Worm (Caenorhabditis elegans) whole organism, young adult: ENCODE results near the gene grd-13.

Source experiments
- B0019.2 ChIP-seq: fragments of 200-800 bp; sonication (Bioruptor generic); conservative IDR thresholded peaks from 2 replicates; pipeline ENCODE4 v1.3.6; 2022; ENCODE audit warnings: missing genetic modification reagents, missing genetic modification characterization, missing compliant biosample characterization
- B0261.1 ChIP-seq: sonication (generic microtip); optimal IDR thresholded peaks from 2 replicates; lab custom pipeline; 2016; ENCODE audit warnings: mild to moderate bottlenecking, missing genetic modification characterization, moderate library complexity, missing compliant biosample characterization
- B0336.3 ChIP-seq: fragments of 200-800 bp; sonication (Bioruptor generic); IDR thresholded peaks from 2 replicates; pipeline ENCODE4 v1.3.6; 2022; ENCODE audit warnings: missing genetic modification characterization, missing compliant biosample characterization
- C06A6.2 ChIP-seq: fragments of 200-800 bp; sonication (Bioruptor generic); conservative IDR thresholded peaks from 2 replicates; pipeline ENCODE4 v1.3.6; 2022; ENCODE audit warnings: missing genetic modification characterization, missing compliant biosample characterization
- F22D6.2 ChIP-seq: sonication (generic microtip); optimal IDR thresholded peaks from 2 replicates; lab custom pipeline; 2016; ENCODE audit warnings: mild to moderate bottlenecking, missing genetic modification characterization, missing compliant biosample characterization
- F52B5.7 ChIP-seq: sonication (generic microtip); optimal IDR thresholded peaks from 2 replicates; lab custom pipeline; 2016; ENCODE audit warnings: mild to moderate bottlenecking, missing genetic modification characterization, missing compliant biosample characterization
- F55B11.4 ChIP-seq: sonication (generic microtip); optimal IDR thresholded peaks from 2 replicates; lab custom pipeline; 2016; ENCODE audit warnings: missing compliant biosample characterization, missing genetic modification characterization, borderline replicate concordance; ENCODE audit not compliant: insufficient read depth
- F57A8.1 ChIP-seq: fragments of 200-800 bp; sonication (Bioruptor generic); optimal IDR thresholded peaks from 2 replicates; lab custom pipeline; 2018; ENCODE audit warnings: mild to moderate bottlenecking, missing genetic modification characterization, moderate library complexity, missing compliant biosample characterization
- K12H6.12 ChIP-seq: fragments of 200-800 bp; sonication (Bioruptor generic); optimal IDR thresholded peaks from 2 replicates; lab custom pipeline; 2018; ENCODE audit warnings: mild to moderate bottlenecking, missing genetic modification characterization, missing compliant biosample characterization
- T26A5.8 ChIP-seq: sonication (generic microtip); optimal IDR thresholded peaks from 2 replicates; lab custom pipeline; 2016; ENCODE audit warnings: missing genetic modification characterization, missing compliant biosample characterization
- Y56A3A.18 ChIP-seq: fragments of 200-800 bp; sonication (Bioruptor generic); IDR thresholded peaks from 2 replicates; pipeline ENCODE4 v1.3.6; 2022; ENCODE audit warnings: missing genetic modification reagents, missing genetic modification characterization, missing compliant biosample characterization
- Y79H2A.3 ChIP-seq: fragments of 200-800 bp; sonication (Bioruptor generic); conservative IDR thresholded peaks from 2 replicates; pipeline ENCODE4 v1.3.6; 2022; ENCODE audit warnings: missing genetic modification reagents, missing genetic modification characterization, missing compliant biosample characterization
- akir-1 ChIP-seq: fragments of 200-800 bp; sonication (Bioruptor generic); optimal IDR thresholded peaks from 2 replicates; lab custom pipeline; 2018; ENCODE audit warnings: mild to moderate bottlenecking, missing genetic modification characterization, moderate library complexity, missing compliant biosample characterization
- attf-3 ChIP-seq: fragments of 200-800 bp; sonication (Bioruptor generic); conservative IDR thresholded peaks from 2 replicates; pipeline ENCODE4 v1.3.6; 2022; ENCODE audit warnings: missing genetic modification reagents, missing genetic modification characterization, missing compliant biosample characterization
- attf-5 ChIP-seq: fragments of 200-800 bp; sonication (Bioruptor generic); optimal IDR thresholded peaks from 2 replicates; lab custom pipeline; 2018; ENCODE audit warnings: mild to moderate bottlenecking, missing genetic modification characterization, missing compliant biosample characterization
- bed-1 ChIP-seq: fragments of 200-800 bp; sonication (Bioruptor generic); IDR thresholded peaks from 2 replicates; pipeline ENCODE4 v1.3.6; 2022; ENCODE audit warnings: missing genetic modification reagents, missing genetic modification characterization, missing compliant biosample characterization
- bed-2 ChIP-seq: fragments of 200-800 bp; sonication (Bioruptor generic); IDR thresholded peaks from 2 replicates; pipeline ENCODE4 v1.3.6; 2022; ENCODE audit warnings: missing genetic modification reagents, missing genetic modification characterization, missing compliant biosample characterization
- cebp-2 ChIP-seq: fragments of 200-800 bp; sonication (Bioruptor generic); IDR thresholded peaks from 2 replicates; pipeline ENCODE4 v1.3.6; 2022; ENCODE audit warnings: missing genetic modification characterization, missing compliant biosample characterization
- ceh-27 ChIP-seq: fragments of 200-800 bp; sonication (Bioruptor generic); optimal IDR thresholded peaks from 2 replicates; lab custom pipeline; 2018; ENCODE audit warnings: mild to moderate bottlenecking, missing genetic modification characterization, moderate library complexity, missing compliant biosample characterization
- dox-1 ChIP-seq: fragments of 200-800 bp; sonication (Bioruptor generic); IDR thresholded peaks from 2 replicates; pipeline ENCODE4 v1.3.6; 2022; ENCODE audit warnings: missing genetic modification reagents, missing genetic modification characterization, missing compliant biosample characterization
- dpff-1 ChIP-seq: sonication (generic microtip); optimal IDR thresholded peaks from 2 replicates; lab custom pipeline; 2017; ENCODE audit warnings: mild to moderate bottlenecking, missing genetic modification characterization, missing compliant biosample characterization
- egl-44 ChIP-seq: fragments of 200-800 bp; sonication (Bioruptor generic); IDR thresholded peaks from 2 replicates; pipeline ENCODE4 v1.3.6; 2022; ENCODE audit warnings: missing genetic modification reagents, missing genetic modification characterization, missing compliant biosample characterization
- ekl-4 ChIP-seq: fragments of 200-800 bp; sonication (Bioruptor generic); IDR thresholded peaks from 2 replicates; pipeline ENCODE4 v1.3.6; 2022; ENCODE audit warnings: missing genetic modification reagents, missing genetic modification characterization, missing compliant biosample characterization
- ets-4 ChIP-seq: fragments of 200-800 bp; sonication (Bioruptor generic); optimal IDR thresholded peaks from 2 replicates; lab custom pipeline; 2018; ENCODE audit warnings: mild to moderate bottlenecking, missing genetic modification characterization, missing compliant biosample characterization
- gei-17 ChIP-seq: fragments of 200-800 bp; sonication (Bioruptor generic); optimal IDR thresholded peaks from 2 replicates; lab custom pipeline; 2018; ENCODE audit warnings: mild to moderate bottlenecking, missing genetic modification characterization, missing compliant biosample characterization
- hmg-20 ChIP-seq: fragments of 200-800 bp; sonication (Bioruptor generic); IDR thresholded peaks from 2 replicates; pipeline ENCODE4 v1.3.6; 2022; ENCODE audit warnings: missing genetic modification reagents, missing genetic modification characterization, missing compliant biosample characterization
- lag-1 ChIP-seq: fragments of 200-800 bp; sonication (Bioruptor generic); IDR thresholded peaks from 2 replicates; pipeline ENCODE4 v1.3.6; 2022; ENCODE audit warnings: missing genetic modification reagents, missing genetic modification characterization, missing compliant biosample characterization
- lin-54 ChIP-seq: fragments of 200-800 bp; sonication (Bioruptor generic); optimal IDR thresholded peaks from 2 replicates; lab custom pipeline; 2018; ENCODE audit warnings: mild to moderate bottlenecking, missing genetic modification characterization, missing compliant biosample characterization
- mxl-1 ChIP-seq: sonication (generic microtip); optimal IDR thresholded peaks from 2 replicates; lab custom pipeline; 2016; ENCODE audit warnings: missing genetic modification characterization, missing compliant biosample characterization
- nfyb-1 ChIP-seq: fragments of 200-800 bp; sonication (Bioruptor generic); IDR thresholded peaks from 2 replicates; pipeline ENCODE4 v1.3.6; 2022; ENCODE audit warnings: missing genetic modification reagents, missing genetic modification characterization, missing compliant biosample characterization
- nhr-80 ChIP-seq: sonication (generic microtip); optimal IDR thresholded peaks from 2 replicates; lab custom pipeline; 2016; ENCODE audit warnings: missing genetic modification characterization, missing compliant biosample characterization
- pbrm-1 ChIP-seq: fragments of 200-800 bp; sonication (Bioruptor generic); IDR thresholded peaks from 2 replicates; pipeline ENCODE4 v1.3.6; 2022; ENCODE audit warnings: missing genetic modification reagents, missing genetic modification characterization, missing compliant biosample characterization
- rpc-1 ChIP-seq, 2 experiments: fragments of 150-350 bp in 1 of 2; sonication (generic microtip) in 1 of 2; optimal IDR thresholded peaks; 2 replicates each; lab custom pipeline; 2014 to 2018; ENCODE audit warnings: missing biosample characterization in 1 of 2, missing genetic modification characterization in 1 of 2, missing genetic modification reagents in 1 of 2, missing genotype in 1 of 2
- sea-2 ChIP-seq: fragments of 200-800 bp; sonication (Bioruptor generic); IDR thresholded peaks from 2 replicates; pipeline ENCODE4 v1.3.6; 2022; ENCODE audit warnings: missing genetic modification characterization, missing compliant biosample characterization
- snpc-4 ChIP-seq, 5 experiments: fragments of 150-350 bp in 1 of 5; sonication (generic microtip) in 4 of 5; optimal IDR thresholded peaks; 2 replicates each; lab custom pipeline; 2014 to 2018; ENCODE audit warnings: missing genetic modification characterization in 5 of 5, missing biosample characterization in 3 of 5, antibody characterized with exemption in 2 of 5, mild to moderate bottlenecking in 2 of 5, missing compliant biosample characterization in 2 of 5, missing genotype in 2 of 5, moderate library complexity in 2 of 5, missing genetic modification reagents in 1 of 5
- zfh-2 ChIP-seq: fragments of 200-800 bp; sonication (Bioruptor generic); conservative IDR thresholded peaks from 2 replicates; pipeline ENCODE4 v1.3.6; 2022; ENCODE audit warnings: missing genetic modification reagents, missing genetic modification characterization, missing compliant biosample characterization
- zim-3 ChIP-seq: sonication (generic microtip); optimal IDR thresholded peaks from 2 replicates; lab custom pipeline; 2017; ENCODE audit warnings: mild to moderate bottlenecking, missing genetic modification characterization, moderate library complexity, missing compliant biosample characterization
- ztf-18 ChIP-seq: sonication (generic microtip); optimal IDR thresholded peaks from 2 replicates; lab custom pipeline; 2016; ENCODE audit warnings: missing genotype, mild to moderate bottlenecking, missing genetic modification characterization, missing compliant biosample characterization
- ztf-3 ChIP-seq: fragments of 200-800 bp; sonication (Bioruptor generic); optimal IDR thresholded peaks from 2 replicates; lab custom pipeline; 2018; ENCODE audit warnings: mild to moderate bottlenecking, missing genetic modification characterization, missing compliant biosample characterization
- ztf-6 ChIP-seq: fragments of 200-800 bp; sonication (Bioruptor generic); IDR thresholded peaks from 2 replicates; pipeline ENCODE4 v1.3.6; 2022; ENCODE audit warnings: missing genetic modification reagents, missing genetic modification characterization, missing compliant biosample characterization

The grd-13 gene

ce11 chrIV:3442513-3442912, 4.4 kb downstream of the grd-13 start:
- no peak for TF ChIP-seq zfh-2 (GFP tag; lab: Robert Waterston, UW)
- TF ChIP-seq attf-3 (GFP tag; lab: Robert Waterston, UW): no peak
- no peak for TF ChIP-seq Y79H2A.3 (GFP tag; lab: Robert Waterston, UW)
- TF ChIP-seq B0261.1: no peak
- no peak for TF ChIP-seq ceh-27 (GFP tag; lab: Kevin White, UChicago)
- no peak for TF ChIP-seq mxl-1 (tag; lab: Kevin White, UChicago)
- no peak for TF ChIP-seq bed-1 (GFP tag; lab: Robert Waterston, UW)
- TF ChIP-seq cebp-2 (GFP tag; lab: Robert Waterston, UW): no peak
- no peak for TF ChIP-seq F55B11.4 (tag; lab: Kevin White, UChicago)
- TF ChIP-seq lag-1 (GFP tag; lab: Robert Waterston, UW): no peak

- TF ChIP-seq pbrm-1 (GFP tag; lab: Robert Waterston, UW) (no peak), zim-3 (tag; lab: Kevin White, UChicago) (no peak), C06A6.2 (GFP tag; lab: Robert Waterston, UW) (no peak), ets-4 (GFP tag; lab: Kevin White, UChicago) (no peak), K12H6.12 (tag; lab: Kevin White, UChicago) (no peak), lin-54 (GFP tag; lab: Kevin White, UChicago) (no peak), F57A8.1 (GFP tag; lab: Kevin White, UChicago) (no peak), sea-2 (no peak), ztf-3 (GFP tag; lab: Kevin White, UChicago) (no peak)
These were observed 6.0 kb downstream of the grd-13 start, which contains the start of gene F09D12.2 for ce11 chrIV:3444101-3444500. Gene F09D12.2, minus strand, starts transcription at chrIV:3444201.

- TF ChIP-seq F52B5.7 (tag; lab: Kevin White, UChicago) (no peak), hmg-20 (no peak), nfyb-1 (no peak), F55B11.4 (tag; lab: Kevin White, UChicago) (no peak), egl-44 (GFP tag; lab: Robert Waterston, UW) (no peak), nhr-80 (no peak)
These were observed 6.5 kb downstream of the grd-13 start, which contains the start of gene F58E2.5 for ce11 chrIV:3444614-3445013. Gene F58E2.5, plus strand, starts transcription at chrIV:3444914.

- no peak for TF ChIP-seq gei-17 (GFP tag; lab: Kevin White, UChicago)
- TF ChIP-seq dox-1 (GFP tag; lab: Robert Waterston, UW): no peak
- no peak for TF ChIP-seq F22D6.2
- no peak for TF ChIP-seq Y56A3A.18 (GFP tag; lab: Robert Waterston, UW)
These were observed 9.2 kb downstream of the grd-13 start for ce11 chrIV:3447350-3447749.

- TF ChIP-seq attf-5 (no peak), T26A5.8 (no peak), dpff-1 (no peak), akir-1 (no peak), bed-2 (GFP tag; lab: Robert Waterston, UW) (no peak), snpc-4 (GFP tag; optimal IDR thresholded peaks at IDR 0.05; lab: Kevin White, UChicago) (no peak), snpc-4 (tag; optimal IDR thresholded peaks at IDR 0.05; lab: Kevin White, UChicago) (no peak), cebp-2 (GFP tag; lab: Robert Waterston, UW) (no peak), rpc-1 (optimal IDR thresholded peaks at IDR 0.05; lab: Kevin White, UChicago) (no peak), rpc-1 (tag; optimal IDR thresholded peaks at IDR 0.05; lab: Kevin White, UChicago) (no peak), B0336.3 (GFP tag; lab: Robert Waterston, UW) (no peak), ztf-6 (GFP tag; lab: Robert Waterston, UW) (no peak), dox-1 (GFP tag; lab: Robert Waterston, UW) (no peak), nhr-80 (no peak), ekl-4 (GFP tag; lab: Robert Waterston, UW) (no peak), ztf-18 (no peak), B0019.2 (no peak), gei-17 (GFP tag; lab: Kevin White, UChicago) (no peak)
These were observed 14.4 kb downstream of the grd-13 start for ce11 chrIV:3452516-3452915.
